Worm (Caenorhabditis elegans) whole organism, young adult: ENCODE results near the gene fkh-3.

ENCODE experiments used
- F33H1.4 ChIP-seq: fragments of 200-800 bp; sonication (Bioruptor generic); IDR thresholded peaks from 2 replicates; pipeline ENCODE4 v1.3.6; 2022; ENCODE audit warnings: missing genetic modification reagents, missing genetic modification characterization, missing compliant biosample characterization
- F37B4.10 ChIP-seq: fragments of 200-800 bp; sonication (Bioruptor generic); IDR thresholded peaks from 2 replicates; pipeline ENCODE4 v1.3.6; 2022; ENCODE audit warnings: missing genetic modification characterization, missing compliant biosample characterization
- attf-3 ChIP-seq: fragments of 200-800 bp; sonication (Bioruptor generic); conservative IDR thresholded peaks from 2 replicates; pipeline ENCODE4 v1.3.6; 2022; ENCODE audit warnings: missing genetic modification reagents, missing genetic modification characterization, missing compliant biosample characterization
- ccch-3 ChIP-seq: fragments of 200-800 bp; sonication (Bioruptor generic); optimal IDR thresholded peaks from 2 replicates; lab custom pipeline; 2018; ENCODE audit warnings: mild to moderate bottlenecking, missing genetic modification characterization, missing compliant biosample characterization
- fkh-3 ChIP-seq: sonication (generic microtip); optimal IDR thresholded peaks from 2 replicates; lab custom pipeline; 2016; ENCODE audit warnings: mild to moderate bottlenecking, missing genetic modification characterization, missing compliant biosample characterization
- nhr-80 ChIP-seq: sonication (generic microtip); optimal IDR thresholded peaks from 2 replicates; lab custom pipeline; 2016; ENCODE audit warnings: missing genetic modification characterization, missing compliant biosample characterization
- pbrm-1 ChIP-seq: fragments of 200-800 bp; sonication (Bioruptor generic); IDR thresholded peaks from 2 replicates; pipeline ENCODE4 v1.3.6; 2022; ENCODE audit warnings: missing genetic modification reagents, missing genetic modification characterization, missing compliant biosample characterization
- snpc-3.4 ChIP-seq: sonication (generic microtip); optimal IDR thresholded peaks from 2 replicates; lab custom pipeline; 2017; ENCODE audit warnings: missing genetic modification characterization, mild to moderate bottlenecking, missing compliant biosample characterization, antibody characterized with exemption, moderate library complexity, missing genotype, missing genetic modification reagents
- tlf-1 ChIP-seq: fragments of 200-800 bp; sonication (Bioruptor generic); optimal IDR thresholded peaks from 2 replicates; lab custom pipeline; 2018; ENCODE audit warnings: mild to moderate bottlenecking, missing genetic modification characterization, missing compliant biosample characterization
- unc-62 ChIP-seq: fragments of 150-350 bp; optimal IDR thresholded peaks from 2 replicates; lab custom pipeline; 2014; ENCODE audit warnings: missing biosample characterization, missing genetic modification reagents, missing genetic modification characterization
- ztf-18 ChIP-seq: sonication (generic microtip); optimal IDR thresholded peaks from 2 replicates; lab custom pipeline; 2016; ENCODE audit warnings: missing genotype, mild to moderate bottlenecking, missing genetic modification characterization, missing compliant biosample characterization

- TF ChIP-seq tlf-1 (GFP tag; lab: Kevin White, UChicago) (no peak), attf-3 (GFP tag; lab: Robert Waterston, UW) (no peak), unc-62 (GFP tag; lab: Kevin White, UChicago) (no peak), ccch-3 (GFP tag; lab: Kevin White, UChicago) (no peak), fkh-3 (tag; lab: Kevin White, UChicago) (no peak), nhr-80 (tag; lab: Kevin White, UChicago) (no peak), F37B4.10 (GFP tag; lab: Robert Waterston, UW) (no peak), snpc-3.4 (tag; lab: Kevin White, UChicago) (no peak), ztf-18 (tag; lab: Kevin White, UChicago) (no peak), F33H1.4 (GFP tag; lab: Robert Waterston, UW) (no peak), pbrm-1 (no peak)
These were observed 40.6 kb upstream of the fkh-3 start, which contains the start of gene F02D10.2 for ce11 chrX:13463793-13464192.
